Fruit fly (Drosophila melanogaster): ENCODE data around the gene CG31678.

DNA sequence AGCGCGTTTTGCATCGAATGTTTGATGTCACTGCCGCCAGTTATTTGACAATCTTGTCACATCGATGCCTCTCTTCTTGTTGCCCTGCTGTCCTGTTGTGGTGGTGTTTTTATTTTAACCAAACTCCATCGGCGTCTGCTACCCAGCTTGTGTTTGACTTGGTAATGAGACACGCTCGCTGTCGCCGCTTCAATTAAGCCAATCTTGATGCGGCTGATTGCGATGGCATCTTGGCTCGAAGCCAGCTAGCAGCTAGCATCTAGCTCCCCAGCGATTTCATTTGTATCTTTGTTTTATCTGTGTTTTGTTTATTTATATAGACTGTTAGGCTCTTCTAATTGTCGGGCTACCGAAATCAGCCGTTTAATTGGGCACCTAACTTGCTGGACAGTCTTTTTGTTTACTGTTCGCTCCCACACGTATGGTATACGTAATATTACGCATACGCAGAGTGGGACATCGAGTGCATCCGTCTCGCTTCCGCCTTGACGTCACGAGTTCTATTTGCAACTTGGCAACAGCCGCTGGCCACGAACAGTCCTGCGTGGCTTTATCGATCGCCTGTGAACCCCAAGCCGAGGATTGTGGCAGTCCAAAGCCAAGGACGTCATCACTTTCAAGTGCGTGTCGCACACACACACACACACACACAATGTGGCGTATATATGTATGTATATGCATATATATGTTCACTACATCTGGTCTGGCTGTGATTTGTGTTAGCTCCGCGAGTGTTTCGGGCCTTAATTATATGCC, 28.9 kb upstream of the CG31678 start:
- no peak for TF ChIP-seq CG8478 (optimal IDR thresholded peaks at IDR 0.05)
- TF ChIP-seq CTCF (optimal IDR thresholded peaks at IDR 0.05), result no peak
